Worm (Caenorhabditis elegans): ENCODE results near the gene gpd-1.

gpd-1 gene

DNA sequence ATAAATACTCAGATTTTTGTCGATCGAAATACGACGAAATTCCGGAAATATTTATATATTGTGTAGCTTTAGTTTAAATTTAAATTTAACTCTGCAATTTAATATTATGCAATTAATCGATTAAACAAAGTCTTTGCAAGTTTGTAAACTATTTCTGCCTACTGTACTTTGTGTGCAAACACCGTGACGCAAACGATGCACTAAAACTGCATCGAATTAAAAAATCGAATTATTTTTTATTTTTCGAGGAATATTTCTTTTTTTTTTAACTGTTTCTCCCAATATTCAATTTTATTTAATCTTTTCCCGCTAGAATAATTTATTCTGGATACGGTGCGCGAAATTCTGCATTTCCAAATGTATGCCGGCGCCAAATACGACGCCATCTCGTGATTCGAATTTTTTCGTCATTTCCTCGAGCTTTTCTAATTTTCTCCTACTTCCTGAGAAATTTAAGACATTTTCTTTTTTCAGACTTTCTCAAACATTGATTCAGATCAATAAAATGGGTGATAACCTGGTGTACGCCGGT is 22.5 kb downstream of the gpd-1 start, which contains the start of gene eif-2A:
Gene eif-2A, plus strand, starts transcription at position 469 of the 532 bp plus-strand sequence.
- TF ChIP-seq odd-2 (tag; optimal IDR thresholded peaks at IDR 0.05): no peak
- peak; percentile 38 for TF ChIP-seq hlh-30 (tag; optimal IDR thresholded peaks at IDR 0.05; ENCODE audit: insufficient read depth)
- no peak for TF ChIP-seq che-1 (tag; optimal IDR thresholded peaks at IDR 0.05)
- TF ChIP-seq unc-42 (tag; optimal IDR thresholded peaks at IDR 0.05): peak; percentile 41
- TF ChIP-seq zip-5 (tag; optimal IDR thresholded peaks at IDR 0.05): no peak
- TF ChIP-seq sox-4 (tag; optimal IDR thresholded peaks at IDR 0.05): no peak
- TF ChIP-seq hlh-15 (tag; optimal IDR thresholded peaks at IDR 0.05): no peak
- no peak for TF ChIP-seq ceh-6 (GFP tag; optimal IDR thresholded peaks at IDR 0.05)

ce11 chrII:10421941-10422340 is 28.0 kb downstream of the gpd-1 start, which contains the start of gene frpr-21:
Gene frpr-21, minus strand, starts transcription at chrII:10422041.
- TF ChIP-seq ceh-48 (tag; optimal IDR thresholded peaks at IDR 0.05) (no peak), pros-1 (tag; optimal IDR thresholded peaks at IDR 0.05) (no peak), hlh-13 (GFP tag; optimal IDR thresholded peaks at IDR 0.05) (no peak), rnt-1 (tag; optimal IDR thresholded peaks at IDR 0.05) (no peak), nhr-232 (tag; optimal IDR thresholded peaks at IDR 0.05) (no peak), dmd-4 (tag; optimal IDR thresholded peaks at IDR 0.05; ENCODE audit: borderline replicate concordance) (no peak), sdc-2 (tag; optimal IDR thresholded peaks at IDR 0.05) (no peak)

ce11 chrII:10435836-10436235 is 41.9 kb downstream of the gpd-1 start, which contains the start of gene cut-4:
Gene cut-4, plus strand, starts transcription at chrII:10436136.
- TF ChIP-seq tbx-2 (tag; optimal IDR thresholded peaks at IDR 0.05) (no peak), ceh-22 (tag; optimal IDR thresholded peaks at IDR 0.05) (no peak), T23F11.4 (GFP tag; optimal IDR thresholded peaks at IDR 0.05) (no peak), lim-6 (tag; optimal IDR thresholded peaks at IDR 0.05) (no peak), gmeb-2 (tag; optimal IDR thresholded peaks at IDR 0.05) (no peak), hlh-6 (tag; optimal IDR thresholded peaks at IDR 0.05) (no peak), zip-5 (tag; optimal IDR thresholded peaks at IDR 0.05) (no peak), lin-11 (tag; optimal IDR thresholded peaks at IDR 0.05) (no peak), nhr-232 (tag; optimal IDR thresholded peaks at IDR 0.05) (no peak), pqm-1 (tag; optimal IDR thresholded peaks at IDR 0.05) (no peak), ceh-24 (tag; optimal IDR thresholded peaks at IDR 0.05) (no peak), sox-4 (tag; optimal IDR thresholded peaks at IDR 0.05) (no peak), ceh-9 (tag; optimal IDR thresholded peaks at IDR 0.05) (no peak), pax-1 (tag; optimal IDR thresholded peaks at IDR 0.05) (no peak), ceh-30 (tag; optimal IDR thresholded peaks at IDR 0.05) (no peak), pha-4 (tag; optimal IDR thresholded peaks at IDR 0.05) (no peak)

DNA sequence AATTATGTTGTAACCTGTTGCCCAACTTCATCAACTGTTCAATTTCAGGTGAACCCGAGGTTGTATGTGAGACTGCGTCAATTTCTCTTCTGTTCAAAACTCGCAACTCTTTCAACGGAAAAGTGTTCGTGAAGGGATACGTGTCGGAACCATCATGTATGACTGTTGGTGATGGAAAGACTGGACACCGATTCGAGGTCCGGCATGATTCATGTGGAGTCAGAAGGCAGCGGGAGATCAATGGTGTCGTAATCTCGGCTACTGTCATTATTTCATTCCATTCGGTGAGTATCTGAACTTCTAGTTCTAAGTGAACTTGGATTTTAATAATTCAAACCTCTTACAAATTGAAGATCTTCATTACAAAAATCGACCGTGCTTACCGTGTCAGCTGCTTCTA is 43.9 kb downstream of the gpd-1 start:
- TF ChIP-seq dve-1 (tag; optimal IDR thresholded peaks at IDR 0.05) (no peak), unc-86 (tag; optimal IDR thresholded peaks at IDR 0.05) (no peak), ref-2 (tag; optimal IDR thresholded peaks at IDR 0.05) (no peak), ceh-48 (tag; optimal IDR thresholded peaks at IDR 0.05) (no peak), dmd-4 (tag; optimal IDR thresholded peaks at IDR 0.05; ENCODE audit: borderline replicate concordance) (no peak), Y22D7AL.16 (tag; optimal IDR thresholded peaks at IDR 0.05) (no peak), ceh-2 (tag; optimal IDR thresholded peaks at IDR 0.05) (no peak), ets-4 (tag; optimal IDR thresholded peaks at IDR 0.05) (no peak), C38D4.7 (GFP tag; optimal IDR thresholded peaks at IDR 0.05) (no peak), elt-4 (tag; optimal IDR thresholded peaks at IDR 0.05) (no peak)

DNA sequence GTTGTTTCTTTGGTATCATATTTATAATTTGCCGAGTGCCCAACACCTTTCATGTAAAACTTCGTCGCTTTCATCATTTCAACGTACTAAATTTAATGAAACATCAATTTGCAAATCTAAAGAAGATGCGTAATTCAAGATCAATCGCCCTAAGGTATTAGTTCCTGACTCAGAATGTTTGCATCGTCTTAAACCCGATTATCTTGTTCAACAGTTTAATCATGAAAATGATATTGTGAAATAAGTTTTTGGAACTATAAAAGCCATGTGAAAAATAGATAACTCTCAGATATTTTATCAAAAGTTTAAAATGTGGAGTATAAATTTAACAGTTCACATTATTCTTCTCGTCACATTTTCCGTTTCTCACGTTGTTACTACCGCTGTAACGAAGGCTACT is 46.0 kb downstream of the gpd-1 start, which contains the start of gene E04D5.4:
Gene E04D5.4, plus strand, starts transcription at position 301 of the 400 bp plus-strand sequence.
- TF ChIP-seq nhr-232 (tag; optimal IDR thresholded peaks at IDR 0.05) (no peak), dve-1 (tag; optimal IDR thresholded peaks at IDR 0.05) (no peak), sox-4 (tag; optimal IDR thresholded peaks at IDR 0.05) (no peak), pha-2 (tag; optimal IDR thresholded peaks at IDR 0.05) (no peak), ceh-14 (tag; optimal IDR thresholded peaks at IDR 0.05) (no peak), F13H6.1 (tag; optimal IDR thresholded peaks at IDR 0.05) (no peak), pax-1 (tag; optimal IDR thresholded peaks at IDR 0.05) (no peak), hlh-13 (GFP tag; optimal IDR thresholded peaks at IDR 0.05) (no peak), dmd-4 (tag; optimal IDR thresholded peaks at IDR 0.05; ENCODE audit: borderline replicate concordance) (no peak), ceh-6 (GFP tag; optimal IDR thresholded peaks at IDR 0.05) (no peak), pat-9 (tag; optimal IDR thresholded peaks at IDR 0.05) (no peak), syd-9 (tag; optimal IDR thresholded peaks at IDR 0.05) (no peak)
